Worm (Caenorhabditis elegans) whole organism, L3 larva: Measurements from ENCODE around the gene mau-8.

Experiments
- R02D3.7 ChIP-seq: fragments of 150-350 bp; optimal IDR thresholded peaks from 2 replicates; lab custom pipeline; 2014; ENCODE audit warnings: missing biosample characterization, missing genetic modification characterization
- ZK546.5 ChIP-seq: sonication (generic microtip); optimal IDR thresholded peaks from 2 replicates; lab custom pipeline; 2017; ENCODE audit warnings: missing biosample characterization, missing genetic modification characterization
- aly-2 ChIP-seq: fragments of 150-350 bp; optimal IDR thresholded peaks from 2 replicates; lab custom pipeline; 2014; ENCODE audit warnings: missing biosample characterization, missing genetic modification characterization
- ama-1 ChIP-seq: fragments of 150-350 bp; optimal IDR thresholded peaks from 2 replicates; lab custom pipeline; 2018
- ceh-16 ChIP-seq: sonication (generic microtip); optimal IDR thresholded peaks from 2 replicates; lab custom pipeline; 2017; ENCODE audit warnings: missing biosample characterization, missing genetic modification characterization
- ceh-28 ChIP-seq: fragments of 150-350 bp; optimal IDR thresholded peaks from 2 replicates; lab custom pipeline; 2014; ENCODE audit warnings: missing biosample characterization, missing genetic modification reagents, missing genetic modification characterization
- ceh-82 ChIP-seq: fragments of 150-350 bp; optimal IDR thresholded peaks from 2 replicates; lab custom pipeline; 2014; ENCODE audit warnings: missing biosample characterization, missing genetic modification characterization
- ceh-9 ChIP-seq: sonication (generic microtip); optimal IDR thresholded peaks from 2 replicates; lab custom pipeline; 2018; ENCODE audit warnings: missing biosample characterization, missing genetic modification characterization
- daf-12 ChIP-seq: fragments of 150-350 bp; optimal IDR thresholded peaks from 2 replicates; lab custom pipeline; 2014; ENCODE audit warnings: missing biosample characterization, missing genetic modification reagents, missing genetic modification characterization
- egl-27 ChIP-seq: sonication (generic microtip); optimal IDR thresholded peaks from 4 replicates; lab custom pipeline; 2017; ENCODE audit warnings: missing biosample characterization, missing genetic modification reagents, missing genetic modification characterization
- elt-1 ChIP-seq: fragments of 150-350 bp; optimal IDR thresholded peaks from 2 replicates; lab custom pipeline; 2014; ENCODE audit warnings: missing biosample characterization, missing genetic modification characterization
- elt-2 ChIP-seq: sonication (generic microtip); optimal IDR thresholded peaks from 2 replicates; lab custom pipeline; 2016; ENCODE audit warnings: missing genetic modification reagents, mild to moderate bottlenecking, missing genetic modification characterization, missing compliant biosample characterization
- elt-3 ChIP-seq, 3 experiments: fragments of 150-350 bp in 1 of 3; sonication (generic microtip) in 2 of 3; optimal IDR thresholded peaks; 2 replicates in 2 of 3; 4 replicates in 1 of 3; lab custom pipeline; 2014 to 2017; ENCODE audit warnings: missing biosample characterization in 3 of 3, missing genetic modification characterization in 3 of 3
- eor-1 ChIP-seq, 2 experiments: fragments of 150-350 bp; optimal IDR thresholded peaks; 2 replicates each; lab custom pipeline; 2014 to 2018; ENCODE audit warnings: missing biosample characterization in 2 of 2, missing genetic modification characterization in 2 of 2
- fkh-10 ChIP-seq: sonication (generic microtip); optimal IDR thresholded peaks from 2 replicates; lab custom pipeline; 2017; ENCODE audit warnings: missing biosample characterization, missing genetic modification reagents, missing genetic modification characterization
- fkh-2 ChIP-seq: fragments of 150-350 bp; optimal IDR thresholded peaks from 2 replicates; lab custom pipeline; 2014; ENCODE audit warnings: missing biosample characterization, missing genetic modification reagents, missing genetic modification characterization
- fos-1 ChIP-seq: fragments of 150-350 bp; optimal IDR thresholded peaks from 2 replicates; lab custom pipeline; 2014; ENCODE audit warnings: missing biosample characterization, missing genetic modification characterization
- hmg-11 ChIP-seq: sonication (generic microtip); optimal IDR thresholded peaks from 2 replicates; lab custom pipeline; 2016; ENCODE audit warnings: missing genetic modification characterization, missing compliant biosample characterization
- jun-1 ChIP-seq: fragments of 150-350 bp; optimal IDR thresholded peaks from 2 replicates; lab custom pipeline; 2014; ENCODE audit warnings: missing biosample characterization, missing genetic modification reagents, missing genetic modification characterization
- lin-15B ChIP-seq: fragments of 150-350 bp; optimal IDR thresholded peaks from 2 replicates; lab custom pipeline; 2014; ENCODE audit warnings: missing biosample characterization, missing genetic modification characterization
- lin-39 ChIP-seq: fragments of 150-350 bp; optimal IDR thresholded peaks from 2 replicates; lab custom pipeline; 2018; ENCODE audit warnings: missing biosample characterization, missing genetic modification reagents, missing genetic modification characterization
- lsy-12 ChIP-seq: sonication (generic microtip); optimal IDR thresholded peaks from 2 replicates; lab custom pipeline; 2016; ENCODE audit warnings: mild to moderate bottlenecking, missing genetic modification characterization, missing compliant biosample characterization
- mdl-1 ChIP-seq: fragments of 150-350 bp; optimal IDR thresholded peaks from 2 replicates; lab custom pipeline; 2014; ENCODE audit warnings: missing biosample characterization, missing genetic modification characterization
- mml-1 ChIP-seq: fragments of 150-350 bp; sonication (generic microtip); optimal IDR thresholded peaks from 3 replicates; lab custom pipeline; 2014; ENCODE audit warnings: missing biosample characterization, missing genetic modification characterization
- nfya-1 ChIP-seq: sonication (generic microtip); optimal IDR thresholded peaks from 2 replicates; lab custom pipeline; 2017; ENCODE audit warnings: missing genetic modification characterization, mild to moderate bottlenecking, missing compliant biosample characterization, antibody characterized with exemption, moderate library complexity; ENCODE audit not compliant: insufficient read depth
- nhr-11 ChIP-seq: fragments of 150-350 bp; optimal IDR thresholded peaks from 2 replicates; lab custom pipeline; 2014; ENCODE audit warnings: missing biosample characterization, missing genetic modification characterization
- nhr-12 ChIP-seq: fragments of 150-350 bp; optimal IDR thresholded peaks from 2 replicates; lab custom pipeline; 2014; ENCODE audit warnings: missing biosample characterization, missing genetic modification characterization
- nhr-23 ChIP-seq: fragments of 150-350 bp; optimal IDR thresholded peaks from 2 replicates; lab custom pipeline; 2014; ENCODE audit warnings: missing biosample characterization, missing genetic modification reagents, missing genetic modification characterization
- nhr-237 ChIP-seq: fragments of 150-350 bp; optimal IDR thresholded peaks from 2 replicates; lab custom pipeline; 2014; ENCODE audit warnings: missing biosample characterization, missing genetic modification characterization
- nhr-25 ChIP-seq: sonication (generic microtip); optimal IDR thresholded peaks from 2 replicates; lab custom pipeline; 2017; ENCODE audit warnings: missing biosample characterization, missing genetic modification characterization
- nhr-28 ChIP-seq: fragments of 150-350 bp; optimal IDR thresholded peaks from 2 replicates; lab custom pipeline; 2014; ENCODE audit warnings: missing biosample characterization, missing genetic modification characterization
- nhr-43 ChIP-seq: sonication (generic microtip); optimal IDR thresholded peaks from 2 replicates; lab custom pipeline; 2016; ENCODE audit warnings: mild to moderate bottlenecking, missing genetic modification characterization, missing compliant biosample characterization; ENCODE audit not compliant: poor library complexity, severe bottlenecking
- nhr-67 ChIP-seq: fragments of 150-350 bp; optimal IDR thresholded peaks from 2 replicates; lab custom pipeline; 2014; ENCODE audit warnings: missing biosample characterization, missing genetic modification characterization
- nhr-76 ChIP-seq: fragments of 150-350 bp; sonication (generic microtip); optimal IDR thresholded peaks from 5 replicates; lab custom pipeline; 2014; ENCODE audit warnings: missing biosample characterization, missing genetic modification characterization
- nhr-77 ChIP-seq: fragments of 150-350 bp; optimal IDR thresholded peaks from 2 replicates; lab custom pipeline; 2014; ENCODE audit warnings: missing biosample characterization, missing genetic modification characterization
- pha-4 ChIP-seq: fragments of 150-350 bp; optimal IDR thresholded peaks from 2 replicates; lab custom pipeline; 2014; ENCODE audit warnings: missing biosample characterization, missing genetic modification reagents, missing genetic modification characterization
- pqm-1 ChIP-seq: fragments of 150-350 bp; optimal IDR thresholded peaks from 2 replicates; lab custom pipeline; 2017; ENCODE audit warnings: missing biosample characterization, missing genetic modification characterization, inconsistent platforms
- sea-2 ChIP-seq: fragments of 150-350 bp; sonication (generic microtip); optimal IDR thresholded peaks from 4 replicates; lab custom pipeline; 2014; ENCODE audit warnings: missing biosample characterization, missing genetic modification reagents, missing genetic modification characterization
- skn-1 ChIP-seq: fragments of 150-350 bp; optimal IDR thresholded peaks from 2 replicates; lab custom pipeline; 2014; ENCODE audit warnings: missing biosample characterization, missing genetic modification characterization
- snpc-4 ChIP-seq: fragments of 150-350 bp; optimal IDR thresholded peaks from 2 replicates; lab custom pipeline; 2014; ENCODE audit warnings: missing biosample characterization, missing genetic modification characterization
- tbx-2 ChIP-seq: sonication (generic microtip); optimal IDR thresholded peaks from 2 replicates; lab custom pipeline; 2016; ENCODE audit warnings: mild to moderate bottlenecking, missing genetic modification characterization, missing compliant biosample characterization
- unc-39 ChIP-seq: sonication (generic microtip); optimal IDR thresholded peaks from 4 replicates; lab custom pipeline; 2017; ENCODE audit warnings: missing biosample characterization, missing genetic modification characterization
- unc-62 ChIP-seq: fragments of 150-350 bp; sonication (generic microtip); optimal IDR thresholded peaks from 4 replicates; lab custom pipeline; 2014; ENCODE audit warnings: missing biosample characterization, missing genetic modification reagents, missing genetic modification characterization
- zag-1 ChIP-seq: fragments of 150-350 bp; optimal IDR thresholded peaks from 2 replicates; lab custom pipeline; 2014; ENCODE audit warnings: missing biosample characterization, missing genetic modification characterization
- ztf-11 ChIP-seq: fragments of 150-350 bp; optimal IDR thresholded peaks from 2 replicates; lab custom pipeline; 2014; ENCODE audit warnings: missing biosample characterization, missing genetic modification characterization
- ztf-4 ChIP-seq: fragments of 150-350 bp; optimal IDR thresholded peaks from 2 replicates; lab custom pipeline; 2014; ENCODE audit warnings: missing biosample characterization, missing genetic modification characterization

The mau-8 gene

DNA sequence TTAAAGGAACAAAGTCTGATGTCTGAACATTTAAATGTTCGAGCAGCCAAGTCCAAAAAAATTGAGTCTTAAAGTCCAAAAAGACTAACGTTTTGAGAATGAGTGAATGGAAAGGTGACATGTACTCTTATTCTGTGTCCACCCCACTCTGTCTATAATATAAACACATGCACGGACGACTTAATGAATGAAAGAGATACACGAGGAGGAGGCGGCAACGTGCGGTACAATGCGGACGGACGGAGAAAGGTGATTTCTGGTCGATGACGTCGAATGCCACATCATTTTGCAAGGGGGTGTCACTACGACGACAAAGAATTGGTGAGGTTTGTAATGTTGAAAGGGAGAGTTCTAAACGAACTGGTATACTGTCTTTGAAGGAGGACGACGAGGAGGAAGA is 16.9 kb downstream of the mau-8 start:
- TF ChIP-seq skn-1: no peak
- TF ChIP-seq ceh-9 (tag; lab: Kevin White, UChicago): no peak
- TF ChIP-seq eor-1 (tag; optimal IDR thresholded peaks at IDR 0.05; lab: Kevin White, UChicago): no peak
- no peak for TF ChIP-seq ztf-11 (tag; lab: Kevin White, UChicago)
- TF ChIP-seq pqm-1 (tag; lab: Kevin White, UChicago): peak; percentile 29
- TF ChIP-seq nhr-11 (tag; lab: Kevin White, UChicago): no peak
- TF ChIP-seq ZK546.5 (tag; lab: Kevin White, UChicago): no peak
- TF ChIP-seq unc-39 (tag; lab: Kevin White, UChicago): no peak
- no peak for TF ChIP-seq snpc-4
- peak; percentile 64 for TF ChIP-seq nhr-43 (tag; lab: Kevin White, UChicago)
- TF ChIP-seq R02D3.7 (tag; lab: Kevin White, UChicago): no peak
- no peak for TF ChIP-seq lsy-12 (tag; lab: Kevin White, UChicago)
- TF ChIP-seq lin-39 (tag; lab: Kevin White, UChicago): no peak
- no peak for TF ChIP-seq daf-12 (tag; lab: Kevin White, UChicago)
- TF ChIP-seq nhr-237 (tag; lab: Kevin White, UChicago): no peak
- TF ChIP-seq ama-1: peak; percentile 1
- TF ChIP-seq pha-4: no peak
- no peak for TF ChIP-seq nhr-67
- TF ChIP-seq egl-27 (tag; lab: Kevin White, UChicago): no peak
- no peak for TF ChIP-seq elt-2
- TF ChIP-seq tbx-2 (tag; lab: Kevin White, UChicago): no peak
- no peak for TF ChIP-seq nhr-77 (tag; lab: Kevin White, UChicago)
- no peak for TF ChIP-seq elt-3 (tag; optimal IDR thresholded peaks at IDR 0.05; lab: Kevin White, UChicago)
- no peak for TF ChIP-seq aly-2 (tag; lab: Kevin White, UChicago)
- TF ChIP-seq mdl-1: no peak
- no peak for TF ChIP-seq mml-1 (tag; lab: Kevin White, UChicago)
- no peak for TF ChIP-seq ceh-28
- TF ChIP-seq ceh-82 (tag; lab: Kevin White, UChicago): no peak
- no peak for TF ChIP-seq fkh-2
- TF ChIP-seq zag-1 (tag; lab: Kevin White, UChicago): no peak
- TF ChIP-seq sea-2 (GFP tag; lab: Kevin White, UChicago): no peak
- TF ChIP-seq nhr-25 (tag; lab: Kevin White, UChicago): peak; percentile 44
- no peak for TF ChIP-seq nfya-1 (tag; lab: Kevin White, UChicago)
- peak; percentile 7 for TF ChIP-seq nhr-23 (tag; lab: Kevin White, UChicago)
- TF ChIP-seq ceh-16 (tag; lab: Kevin White, UChicago): no peak
- TF ChIP-seq elt-1 (tag; lab: Kevin White, UChicago): no peak

DNA sequence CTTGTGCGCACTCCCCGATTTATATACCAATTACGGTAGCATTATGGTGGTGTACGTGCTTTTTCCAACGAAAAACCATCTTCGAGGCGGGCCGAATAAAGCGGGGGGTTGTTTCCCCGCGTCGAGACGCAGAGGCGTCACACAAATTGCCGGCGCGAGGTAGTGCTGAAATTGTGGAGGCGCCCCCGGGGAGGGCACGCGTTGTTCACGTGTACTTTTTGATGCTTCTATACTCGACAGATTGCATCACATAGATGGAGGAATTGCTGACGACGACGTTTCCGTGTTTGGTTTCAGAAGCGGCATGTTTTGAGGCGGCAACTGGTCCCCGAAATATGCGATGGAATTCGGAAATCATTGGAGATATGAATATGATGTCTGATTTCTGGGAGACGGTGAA is 17.4 kb downstream of the mau-8 start:
- TF ChIP-seq pha-4 (peak; percentile 81), jun-1 (tag; lab: Kevin White, UChicago) (peak; percentile 87), ceh-16 (tag; lab: Kevin White, UChicago) (no peak), R02D3.7 (tag; lab: Kevin White, UChicago) (peak; percentile 66), ama-1 (no peak), nfya-1 (tag; lab: Kevin White, UChicago) (peak; percentile 91), ceh-9 (tag; lab: Kevin White, UChicago) (no peak), elt-3 (tag; optimal IDR thresholded peaks at IDR 0.05; lab: Kevin White, UChicago) (peak in 1 of 3 experiments; percentile 54), lin-15B (peak; percentile 45), nhr-43 (tag; lab: Kevin White, UChicago) (peak; percentile 93), elt-1 (tag; lab: Kevin White, UChicago) (peak; percentile 62), nhr-25 (tag; lab: Kevin White, UChicago) (peak; percentile 90), fkh-2 (no peak), unc-39 (tag; lab: Kevin White, UChicago) (peak; percentile 36), lsy-12 (tag; lab: Kevin White, UChicago) (peak; percentile 59), lin-39 (tag; lab: Kevin White, UChicago) (peak; percentile 95), ceh-82 (tag; lab: Kevin White, UChicago) (no peak), nhr-12 (tag; lab: Kevin White, UChicago) (no peak), nhr-67 (no peak), mml-1 (tag; lab: Kevin White, UChicago) (peak; percentile 100), pqm-1 (tag; lab: Kevin White, UChicago) (peak; percentile 65), skn-1 (peak; percentile 6), nhr-237 (tag; lab: Kevin White, UChicago) (no peak), ceh-28 (peak; percentile 65), snpc-4 (peak; percentile 5), nhr-23 (tag; lab: Kevin White, UChicago) (peak; percentile 82), hmg-11 (tag; lab: Kevin White, UChicago) (peak; percentile 95), fos-1 (tag; lab: Kevin White, UChicago) (peak; percentile 18), nhr-11 (tag; lab: Kevin White, UChicago) (peak; percentile 59), fkh-10 (GFP tag; lab: Kevin White, UChicago) (peak; percentile 70), ztf-4 (tag; lab: Kevin White, UChicago) (peak; percentile 38), eor-1 (tag; optimal IDR thresholded peaks at IDR 0.05; lab: Kevin White, UChicago) (no peak), sea-2 (GFP tag; lab: Kevin White, UChicago) (no peak), nhr-76 (tag; lab: Kevin White, UChicago) (no peak), ztf-11 (tag; lab: Kevin White, UChicago) (no peak), unc-62 (GFP tag; lab: Kevin White, UChicago) (peak; percentile 81), nhr-77 (tag; lab: Kevin White, UChicago) (no peak), elt-2 (peak; percentile 91), nhr-28 (tag; lab: Kevin White, UChicago) (no peak), zag-1 (tag; lab: Kevin White, UChicago) (no peak), ZK546.5 (tag; lab: Kevin White, UChicago) (no peak), aly-2 (tag; lab: Kevin White, UChicago) (no peak), tbx-2 (tag; lab: Kevin White, UChicago) (peak; percentile 73), mdl-1 (peak; percentile 63)
